Worm (Caenorhabditis elegans) whole organism, L2 larva: ENCODE data around the gene oac-20.

Source experiments
- ama-1 ChIP-seq: fragments of 150-350 bp; optimal IDR thresholded peaks from 2 replicates; lab custom pipeline; 2018; ENCODE audit warnings: inconsistent platforms
- blmp-1 ChIP-seq: sonication (generic microtip); optimal IDR thresholded peaks from 2 replicates; lab custom pipeline; 2017; ENCODE audit warnings: missing genetic modification characterization, mild to moderate bottlenecking, missing compliant biosample characterization, antibody characterized with exemption, moderate library complexity; ENCODE audit not compliant: insufficient read depth
- egl-27 ChIP-seq: sonication (generic microtip); optimal IDR thresholded peaks from 3 replicates; lab custom pipeline; 2017; ENCODE audit warnings: missing biosample characterization, missing genetic modification reagents, missing genetic modification characterization
- mdl-1 ChIP-seq, 2 experiments: fragments of 150-350 bp in 1 of 2; sonication (generic microtip) in 1 of 2; optimal IDR thresholded peaks; 2 replicates each; lab custom pipeline; 2017; ENCODE audit warnings: missing biosample characterization in 2 of 2, missing genetic modification characterization in 2 of 2
- nhr-21 ChIP-seq: fragments of 150-350 bp; optimal IDR thresholded peaks from 2 replicates; lab custom pipeline; 2014; ENCODE audit warnings: missing biosample characterization, missing genetic modification characterization
- nhr-77 ChIP-seq: fragments of 150-350 bp; optimal IDR thresholded peaks from 2 replicates; lab custom pipeline; 2014; ENCODE audit warnings: missing biosample characterization, missing genetic modification characterization
- skn-1 ChIP-seq: sonication (generic microtip); optimal IDR thresholded peaks from 2 replicates; lab custom pipeline; 2017; ENCODE audit warnings: missing biosample characterization, missing genetic modification characterization
- unc-62 ChIP-seq: fragments of 150-350 bp; optimal IDR thresholded peaks from 2 replicates; lab custom pipeline; 2014; ENCODE audit warnings: missing biosample characterization, missing genetic modification reagents, missing genetic modification characterization
- ztf-11 ChIP-seq: sonication (generic microtip); optimal IDR thresholded peaks from 2 replicates; lab custom pipeline; 2017; ENCODE audit warnings: missing biosample characterization, missing genetic modification characterization
- ztf-4 ChIP-seq: fragments of 150-350 bp; optimal IDR thresholded peaks from 2 replicates; lab custom pipeline; 2014; ENCODE audit warnings: missing biosample characterization, missing genetic modification characterization

DNA sequence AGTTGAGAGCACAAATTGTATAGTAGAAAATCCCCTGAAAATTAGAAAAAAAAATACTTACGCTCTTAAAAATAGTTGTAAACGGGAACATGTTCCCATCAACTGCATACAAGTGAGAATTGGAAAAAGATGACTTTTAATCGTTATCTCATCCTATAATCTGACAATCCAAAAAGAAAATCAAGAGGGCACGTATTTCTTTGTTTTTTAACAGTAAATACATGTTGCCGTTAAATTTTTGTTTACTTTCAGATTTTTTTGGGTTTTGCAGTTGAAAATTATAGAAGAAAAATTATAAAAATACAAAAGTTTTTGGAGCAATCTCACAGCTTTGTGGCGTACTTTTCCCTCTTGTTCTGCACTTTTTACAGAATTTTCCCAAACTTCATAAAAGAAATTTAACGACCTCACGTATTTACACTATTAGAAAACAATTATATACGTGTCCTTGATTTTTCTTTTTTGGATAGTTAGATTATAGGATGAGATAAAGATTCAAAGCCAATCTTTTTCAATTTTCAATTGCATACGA, 18.2 kb downstream of the oac-20 start, which contains the start of the genes C06C6.9 and C06C6.8:
- TF ChIP-seq ztf-11 (tag; lab: Kevin White, UChicago) (no peak), skn-1 (no peak), nhr-77 (tag; lab: Kevin White, UChicago) (no peak), blmp-1 (tag; lab: Kevin White, UChicago) (no peak), nhr-21 (no peak), ztf-4 (tag; lab: Kevin White, UChicago) (no peak), mdl-1 (tag; optimal IDR thresholded peaks at IDR 0.05; lab: Kevin White, UChicago) (no peak), ama-1 (lab: Kevin White, UChicago) (no peak), unc-62 (GFP tag; lab: Kevin White, UChicago) (no peak), egl-27 (no peak)
